Fruit fly (Drosophila melanogaster): ENCODE results near the gene TrissinR.

DNA sequence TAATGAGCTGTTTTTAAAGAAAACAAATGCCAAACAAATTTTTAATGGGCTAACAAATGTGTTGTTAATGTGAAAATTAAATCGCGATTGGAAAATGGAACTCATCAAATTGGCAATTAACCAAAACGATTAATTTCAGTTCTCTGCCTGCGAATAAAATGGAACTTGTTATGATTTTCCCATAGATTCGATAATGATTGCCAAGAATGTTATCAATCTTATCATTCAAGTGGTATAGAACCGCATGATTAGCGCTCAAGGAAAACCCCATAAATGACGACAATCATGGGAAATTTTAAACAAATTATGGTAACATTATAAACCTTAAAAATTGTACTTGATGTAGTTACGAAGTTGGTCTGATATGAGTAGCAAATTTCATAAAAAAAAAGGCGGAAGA is 25.2 kb upstream of the TrissinR start:
- TF ChIP-seq h (optimal IDR thresholded peaks at IDR 0.05) (no peak), ttk (optimal IDR thresholded peaks at IDR 0.05) (no peak), Myc (optimal IDR thresholded peaks at IDR 0.05) (no peak), insv (optimal IDR thresholded peaks at IDR 0.05) (no peak), psq (optimal IDR thresholded peaks at IDR 0.05) (no peak)
